Worm (Caenorhabditis elegans): Measurements from ENCODE around the gene B0507.4.
A peak's percentile ranks its signal among the peaks of the same experiment; 100 is the strongest.

B0507.4 gene

ce11 chrV:8773826-8774382 lies 19.1 kb downstream of the B0507.4 start, which contains the start of gene B0507.2:
Gene B0507.2, plus strand, starts transcription at chrV:8774332.
- TF ChIP-seq ets-7 (tag; optimal IDR thresholded peaks at IDR 0.05) (no peak), pes-1 (GFP tag; IDR thresholded peaks at IDR 0.05) (no peak), aly-1 (tag; optimal IDR thresholded peaks at IDR 0.05) (no peak), flt-1 (GFP tag; IDR thresholded peaks at IDR 0.05) (no peak), hmbx-1 (tag; optimal IDR thresholded peaks at IDR 0.05) (no peak), tra-4 (tag; optimal IDR thresholded peaks at IDR 0.05) (no peak), B0310.2 (tag; optimal IDR thresholded peaks at IDR 0.05) (no peak), ceh-13 (GFP tag; optimal IDR thresholded peaks at IDR 0.05) (no peak), ceh-36 (tag; optimal IDR thresholded peaks at IDR 0.05) (no peak), tbx-11 (GFP tag; IDR thresholded peaks at IDR 0.05) (no peak), F13C5.2 (tag; optimal IDR thresholded peaks at IDR 0.05) (no peak), hmg-4 (GFP tag; optimal IDR thresholded peaks at IDR 0.05) (no peak), hnd-1 (tag; optimal IDR thresholded peaks at IDR 0.05) (no peak), sea-1 (GFP tag; conservative IDR thresholded peaks at IDR 0.05) (no peak), scrt-1 (GFP tag; IDR thresholded peaks at IDR 0.05) (no peak), ama-1 (optimal IDR thresholded peaks at IDR 0.05) (no peak), tbx-37 (GFP tag; conservative IDR thresholded peaks at IDR 0.05) (no peak)

ce11 chrV:8776270-8776669 lies 21.5 kb downstream of the B0507.4 start, which contains the start of gene B0507.1:
Gene B0507.1, plus strand, starts transcription at chrV:8776570.
- TF ChIP-seq scrt-1 (GFP tag; IDR thresholded peaks at IDR 0.05), result no peak
- no peak for TF ChIP-seq ceh-36 (tag; optimal IDR thresholded peaks at IDR 0.05)
- TF ChIP-seq flt-1 (GFP tag; IDR thresholded peaks at IDR 0.05), result no peak
- no peak for TF ChIP-seq pes-1 (GFP tag; IDR thresholded peaks at IDR 0.05)
- no peak for TF ChIP-seq B0310.2 (tag; optimal IDR thresholded peaks at IDR 0.05)
- no peak for TF ChIP-seq hmg-4 (GFP tag; optimal IDR thresholded peaks at IDR 0.05)
- no peak for TF ChIP-seq tbx-11 (GFP tag; IDR thresholded peaks at IDR 0.05)

- TF ChIP-seq tbx-37 (GFP tag; conservative IDR thresholded peaks at IDR 0.05) (no peak), aly-1 (tag; optimal IDR thresholded peaks at IDR 0.05) (no peak), B0310.2 (tag; optimal IDR thresholded peaks at IDR 0.05) (no peak), ama-1 (optimal IDR thresholded peaks at IDR 0.05) (no peak), sea-1 (GFP tag; conservative IDR thresholded peaks at IDR 0.05) (no peak)
Observed at ce11 chrV:8781164-8781563, 26.4 kb downstream of the B0507.4 start.

DNA sequence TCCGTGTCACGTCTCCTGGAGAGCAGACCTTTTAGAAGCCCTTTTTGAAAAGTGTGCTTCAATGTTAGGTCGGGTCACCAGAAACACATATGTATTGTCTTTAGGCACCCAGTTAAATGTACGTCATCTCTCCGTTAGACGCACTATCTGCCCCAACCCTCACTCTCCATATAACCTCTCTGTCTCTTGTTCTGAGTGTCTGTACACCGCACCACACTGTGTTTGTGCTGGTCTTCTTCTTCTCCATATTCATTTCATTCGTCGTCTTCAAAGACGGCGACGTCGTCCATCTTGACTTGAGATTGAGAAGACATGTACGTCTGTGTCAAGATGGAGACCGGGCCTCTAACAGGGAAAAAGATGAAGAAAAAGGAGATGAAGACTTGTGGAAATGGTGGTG lies 27.3 kb downstream of the B0507.4 start:
- TF ChIP-seq tbx-37 (GFP tag; conservative IDR thresholded peaks at IDR 0.05), result 0 out of 2 replicates have a peak, but pooled peaks have one; percentile 10
- no peak for TF ChIP-seq sea-1 (GFP tag; conservative IDR thresholded peaks at IDR 0.05)

DNA sequence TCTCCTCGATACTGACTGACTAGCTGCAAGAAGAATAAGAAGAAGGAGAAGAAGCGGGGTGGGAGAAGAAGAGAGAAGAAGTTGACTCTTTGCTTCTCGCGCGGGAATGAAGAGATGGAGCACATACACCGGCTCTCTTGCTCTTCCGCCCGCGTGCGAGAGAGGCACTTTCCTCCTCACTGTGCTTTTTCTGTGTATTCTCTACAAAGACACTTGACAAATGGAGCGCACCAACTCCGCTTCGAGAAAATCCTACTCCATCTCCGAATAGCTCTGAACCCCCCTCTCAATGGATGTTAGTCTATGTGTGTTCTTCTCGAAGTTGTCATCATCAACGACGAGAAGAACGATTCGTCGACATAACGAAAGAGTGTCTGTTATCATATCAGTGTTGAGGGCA lies 29.7 kb downstream of the B0507.4 start:
- peak; percentile 45 for TF ChIP-seq hmg-4 (GFP tag; optimal IDR thresholded peaks at IDR 0.05)
- no peak for TF ChIP-seq tra-4 (tag; optimal IDR thresholded peaks at IDR 0.05)

DNA sequence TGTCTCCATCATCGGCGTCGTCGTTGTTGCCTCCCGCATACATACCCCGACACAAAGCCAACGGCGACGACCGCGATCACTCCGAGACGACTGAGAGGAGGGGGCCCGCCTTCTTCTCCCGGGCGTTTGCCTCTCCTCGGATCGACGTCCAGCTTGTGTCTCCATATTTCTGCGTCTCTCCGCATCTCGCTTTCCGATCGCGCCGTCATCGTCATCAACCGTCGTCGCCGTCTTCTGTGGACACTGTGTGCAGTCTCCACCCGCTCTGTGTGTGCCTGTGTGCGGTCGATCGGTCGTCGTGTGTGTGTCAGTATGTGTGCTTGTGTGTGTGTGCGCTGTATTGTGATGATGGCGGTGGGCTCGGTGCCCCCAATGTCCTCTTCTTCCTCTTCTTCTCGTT lies 30.8 kb downstream of the B0507.4 start:
- no peak for TF ChIP-seq ama-1 (optimal IDR thresholded peaks at IDR 0.05)
- no peak for TF ChIP-seq flt-1 (GFP tag; IDR thresholded peaks at IDR 0.05)
- TF ChIP-seq hmg-4 (GFP tag; optimal IDR thresholded peaks at IDR 0.05), result peak; percentile 94
- TF ChIP-seq ets-7 (tag; optimal IDR thresholded peaks at IDR 0.05), result no peak
- no peak for TF ChIP-seq hnd-1 (tag; optimal IDR thresholded peaks at IDR 0.05)
- TF ChIP-seq aly-1 (tag; optimal IDR thresholded peaks at IDR 0.05), result peak; percentile 21
- no peak for TF ChIP-seq tra-4 (tag; optimal IDR thresholded peaks at IDR 0.05)
- TF ChIP-seq ceh-36 (tag; optimal IDR thresholded peaks at IDR 0.05), result peak; percentile 59
- peak; percentile 50 for TF ChIP-seq pes-1 (GFP tag; IDR thresholded peaks at IDR 0.05)
- peak; percentile 59; the same call in 1 of the 2 replicates for TF ChIP-seq scrt-1 (GFP tag; IDR thresholded peaks at IDR 0.05)
- no peak for TF ChIP-seq tbx-11 (GFP tag; IDR thresholded peaks at IDR 0.05)
- no peak for TF ChIP-seq hmbx-1 (tag; optimal IDR thresholded peaks at IDR 0.05)
- TF ChIP-seq tbx-37 (GFP tag; conservative IDR thresholded peaks at IDR 0.05), result no peak
- TF ChIP-seq ceh-13 (GFP tag; optimal IDR thresholded peaks at IDR 0.05), result no peak
- peak; percentile 47 for TF ChIP-seq B0310.2 (tag; optimal IDR thresholded peaks at IDR 0.05)
- TF ChIP-seq sea-1 (GFP tag; conservative IDR thresholded peaks at IDR 0.05), result 0 out of 2 replicates have a peak, but pooled peaks have one; percentile 52
- peak; percentile 21 for TF ChIP-seq F13C5.2 (tag; optimal IDR thresholded peaks at IDR 0.05)

- no peak for TF ChIP-seq ceh-36 (tag; optimal IDR thresholded peaks at IDR 0.05)
- TF ChIP-seq hnd-1 (tag; optimal IDR thresholded peaks at IDR 0.05), result no peak
- no peak for TF ChIP-seq tbx-37 (GFP tag; conservative IDR thresholded peaks at IDR 0.05)
- no peak for TF ChIP-seq B0310.2 (tag; optimal IDR thresholded peaks at IDR 0.05)
- TF ChIP-seq ama-1 (optimal IDR thresholded peaks at IDR 0.05), result no peak
- no peak for TF ChIP-seq tra-4 (tag; optimal IDR thresholded peaks at IDR 0.05)
Observed at ce11 chrV:8786245-8786644, 31.5 kb downstream of the B0507.4 start, which contains the start of gene sup-37. Gene sup-37, plus strand, starts transcription at chrV:8786545.

- TF ChIP-seq tbx-11 (GFP tag; IDR thresholded peaks at IDR 0.05), result no peak
- no peak for TF ChIP-seq sea-1 (GFP tag; conservative IDR thresholded peaks at IDR 0.05)
- no peak for TF ChIP-seq scrt-1 (GFP tag; IDR thresholded peaks at IDR 0.05)
- TF ChIP-seq ceh-36 (tag; optimal IDR thresholded peaks at IDR 0.05), result no peak
- no peak for TF ChIP-seq pes-1 (GFP tag; IDR thresholded peaks at IDR 0.05)
- no peak for TF ChIP-seq hmbx-1 (tag; optimal IDR thresholded peaks at IDR 0.05)
- TF ChIP-seq ama-1 (optimal IDR thresholded peaks at IDR 0.05), result no peak
- TF ChIP-seq B0310.2 (tag; optimal IDR thresholded peaks at IDR 0.05), result no peak
- TF ChIP-seq ets-7 (tag; optimal IDR thresholded peaks at IDR 0.05), result no peak
Observed at ce11 chrV:8789345-8789744, 34.6 kb downstream of the B0507.4 start.
